Fruit fly (Drosophila melanogaster) whole organism, embryonic: ENCODE results near the gene velo.

Source experiments
- CG11247 ChIP-seq: fragments of 200-800 bp; sonication (Bioruptor generic); IDR thresholded peaks from 2 replicates; pipeline ENCODE4 v1.3.6; 2022; ENCODE audit warnings: missing biosample characterization, missing genetic modification characterization
- CG12299 ChIP-seq: fragments of 200-800 bp; sonication (Bioruptor generic); optimal IDR thresholded peaks from 2 replicates; lab custom pipeline; 2018; ENCODE audit warnings: missing biosample characterization, mild to moderate bottlenecking, missing genetic modification characterization
- CG13287 ChIP-seq: fragments of 200-800 bp; sonication (Bioruptor generic); IDR thresholded peaks from 2 replicates; pipeline ENCODE4 v1.3.6; 2022; ENCODE audit warnings: missing biosample characterization, missing genetic modification characterization; ENCODE audit not compliant: partially characterized antibody
- CG14050 ChIP-seq: fragments of 200-800 bp; sonication (Bioruptor generic); IDR thresholded peaks from 3 replicates; pipeline ENCODE4 v1.3.6; 2022; ENCODE audit warnings: missing biosample characterization, missing genetic modification characterization
- CG14441 ChIP-seq: fragments of 200-800 bp; sonication (Bioruptor generic); IDR thresholded peaks from 2 replicates; pipeline ENCODE4 v1.3.6; 2022; ENCODE audit warnings: missing biosample characterization, missing genetic modification characterization
- CG14710 ChIP-seq: fragments of 200-800 bp; sonication (Bioruptor generic); optimal IDR thresholded peaks from 3 replicates; lab custom pipeline; 2019; ENCODE audit warnings: missing biosample characterization, mild to moderate bottlenecking, missing genetic modification characterization, moderate library complexity
- CG15514 ChIP-seq: fragments of 200-800 bp; sonication (Bioruptor generic); optimal IDR thresholded peaks from 3 replicates; lab custom pipeline; 2017; ENCODE audit warnings: missing biosample characterization, missing genetic modification characterization, mild to moderate bottlenecking, moderate library complexity, missing genetic modification reagents
- CG17328 ChIP-seq: fragments of 200-800 bp; sonication (Bioruptor generic); IDR thresholded peaks from 2 replicates; pipeline ENCODE4 v1.3.6; 2022; ENCODE audit warnings: missing biosample characterization, missing genetic modification characterization
- CG17385 ChIP-seq: fragments of 200-800 bp; sonication (Bioruptor generic); optimal IDR thresholded peaks from 3 replicates; lab custom pipeline; 2018; ENCODE audit warnings: missing biosample characterization, mild to moderate bottlenecking, missing genetic modification characterization
- CG18011 ChIP-seq: fragments of 200-800 bp; sonication (Bioruptor generic); optimal IDR thresholded peaks from 2 replicates; lab custom pipeline; 2017; ENCODE audit warnings: missing biosample characterization, missing genetic modification characterization, mild to moderate bottlenecking, moderate library complexity, missing genotype
- CG18262 ChIP-seq: fragments of 200-800 bp; optimal IDR thresholded peaks from 3 replicates; lab custom pipeline; 2019; ENCODE audit warnings: missing biosample characterization, mild to moderate bottlenecking, missing genetic modification characterization, moderate library complexity
- CG2712 ChIP-seq: fragments of 200-800 bp; optimal IDR thresholded peaks from 3 replicates; lab custom pipeline; 2019; ENCODE audit warnings: missing biosample characterization, mild to moderate bottlenecking, missing genetic modification characterization, moderate library complexity
- CG2875 ChIP-seq: fragments of 200-800 bp; sonication (Bioruptor generic); optimal IDR thresholded peaks from 2 replicates; lab custom pipeline; 2017; ENCODE audit warnings: missing biosample characterization, mild to moderate bottlenecking, missing genetic modification characterization, missing genetic modification reagents
- CG34224 ChIP-seq: fragments of 200-800 bp; sonication (Bioruptor generic); IDR thresholded peaks from 3 replicates; pipeline ENCODE4 v1.3.6; 2022; ENCODE audit warnings: missing biosample characterization, missing genetic modification characterization; ENCODE audit not compliant: partially characterized antibody
- CG34422 ChIP-seq: fragments of 200-800 bp; sonication (Bioruptor generic); IDR thresholded peaks from 3 replicates; pipeline ENCODE4 v1.3.6; 2022; ENCODE audit warnings: missing biosample characterization, missing genetic modification characterization
- CG3838 ChIP-seq: fragments of 200-800 bp; sonication (Bioruptor generic); optimal IDR thresholded peaks from 3 replicates; lab custom pipeline; 2016; ENCODE audit warnings: missing biosample characterization, missing genetic modification characterization
- CG7372 ChIP-seq: fragments of 200-800 bp; sonication (Bioruptor generic); IDR thresholded peaks from 2 replicates; pipeline ENCODE4 v1.3.6; 2022; ENCODE audit warnings: missing biosample characterization, missing genetic modification characterization
- CG8281 ChIP-seq: fragments of 200-800 bp; sonication (Bioruptor generic); optimal IDR thresholded peaks from 2 replicates; lab custom pipeline; 2018; ENCODE audit warnings: missing biosample characterization, mild to moderate bottlenecking, missing genetic modification characterization, moderate library complexity
- CG9215 ChIP-seq: fragments of 200-800 bp; sonication (Bioruptor generic); IDR thresholded peaks from 2 replicates; pipeline ENCODE4 v1.3.6; 2022; ENCODE audit warnings: missing biosample characterization, missing genetic modification characterization
- CG9437 ChIP-seq: fragments of 200-800 bp; sonication (Bioruptor generic); optimal IDR thresholded peaks from 2 replicates; lab custom pipeline; 2018; ENCODE audit warnings: missing biosample characterization, mild to moderate bottlenecking, missing genetic modification characterization
- CHES-1-like ChIP-seq: fragments of 200-800 bp; sonication (Bioruptor generic); optimal IDR thresholded peaks from 2 replicates; lab custom pipeline; 2016; ENCODE audit warnings: missing biosample characterization, missing genetic modification characterization
- CTCF ChIP-seq: fragments of 200-800 bp; sonication (Bioruptor generic); optimal IDR thresholded peaks from 2 replicates; lab custom pipeline; 2017; ENCODE audit warnings: missing biosample characterization, mild to moderate bottlenecking, missing genetic modification characterization, moderate library complexity
- Dip3 ChIP-seq: fragments of 200-800 bp; sonication (Bioruptor generic); optimal IDR thresholded peaks from 3 replicates; lab custom pipeline; 2016; ENCODE audit warnings: missing biosample characterization, missing genetic modification characterization
- Doc3 ChIP-seq: fragments of 200-800 bp; sonication (Bioruptor generic); IDR thresholded peaks from 3 replicates; pipeline ENCODE4 v1.3.6; 2022; ENCODE audit warnings: missing biosample characterization, missing genetic modification characterization; ENCODE audit not compliant: partially characterized antibody
- H15 ChIP-seq: fragments of 200-800 bp; sonication (Bioruptor generic); IDR thresholded peaks from 3 replicates; pipeline ENCODE4 v1.3.6; 2022; ENCODE audit warnings: missing biosample characterization, missing genetic modification characterization
- HHEX ChIP-seq: fragments of 200-800 bp; sonication (Bioruptor generic); optimal IDR thresholded peaks from 3 replicates; lab custom pipeline; 2017; ENCODE audit warnings: missing biosample characterization, mild to moderate bottlenecking, missing genetic modification characterization, missing genetic modification reagents
- HmgZ ChIP-seq: fragments of 200-800 bp; sonication (Bioruptor generic); optimal IDR thresholded peaks from 2 replicates; lab custom pipeline; 2018; ENCODE audit warnings: missing biosample characterization, mild to moderate bottlenecking, missing genetic modification characterization
- Pdp1 ChIP-seq, 2 experiments: fragments of 200-800 bp; sonication (Bioruptor generic); optimal IDR thresholded peaks; 3 replicates each; lab custom pipeline; 2016; ENCODE audit warnings: missing biosample characterization in 2 of 2, missing genetic modification characterization in 2 of 2, mild to moderate bottlenecking in 1 of 2, moderate library complexity in 1 of 2
- Rfx ChIP-seq: fragments of 200-800 bp; sonication (Bioruptor generic); IDR thresholded peaks from 2 replicates; pipeline ENCODE4 v1.3.6; 2022; ENCODE audit warnings: missing biosample characterization, missing genetic modification characterization
- Side ChIP-seq: fragments of 200-800 bp; sonication (Bioruptor generic); optimal IDR thresholded peaks from 2 replicates; lab custom pipeline; 2016; ENCODE audit warnings: missing biosample characterization, missing genetic modification characterization
- Xbp1 ChIP-seq: fragments of 200-800 bp; sonication (Bioruptor generic); optimal IDR thresholded peaks from 3 replicates; lab custom pipeline; 2016; ENCODE audit warnings: missing biosample characterization, mild to moderate bottlenecking, missing genetic modification characterization
- Xrp1 ChIP-seq: fragments of 200-800 bp; sonication (Bioruptor generic); IDR thresholded peaks from 2 replicates; pipeline ENCODE4 v1.3.6; 2022; ENCODE audit warnings: missing biosample characterization, missing genetic modification characterization
- ato ChIP-seq: fragments of 200-800 bp; sonication (Bioruptor generic); IDR thresholded peaks from 2 replicates; pipeline ENCODE4 v1.3.6; 2022; ENCODE audit warnings: missing biosample characterization, missing genetic modification characterization; ENCODE audit not compliant: partially characterized antibody
- chinmo ChIP-seq: fragments of 200-800 bp; sonication (Bioruptor generic); IDR thresholded peaks from 4 replicates; pipeline ENCODE4 v1.3.6; 2022; ENCODE audit warnings: missing biosample characterization, missing genetic modification characterization; ENCODE audit not compliant: partially characterized antibody
- croc ChIP-seq: fragments of 200-800 bp; sonication (Bioruptor generic); conservative IDR thresholded peaks from 3 replicates; pipeline ENCODE4 v1.3.6; 2022; ENCODE audit warnings: missing biosample characterization, missing genetic modification characterization
- dysf ChIP-seq: fragments of 200-800 bp; sonication (Bioruptor generic); IDR thresholded peaks from 3 replicates; pipeline ENCODE4 v1.3.6; 2022; ENCODE audit warnings: missing biosample characterization, missing genetic modification characterization
- grau ChIP-seq: fragments of 200-800 bp; optimal IDR thresholded peaks from 3 replicates; lab custom pipeline; 2019; ENCODE audit warnings: missing biosample characterization, mild to moderate bottlenecking, missing genetic modification characterization, moderate library complexity
- her ChIP-seq: fragments of 200-800 bp; sonication (Bioruptor generic); optimal IDR thresholded peaks from 2 replicates; lab custom pipeline; 2016; ENCODE audit warnings: missing biosample characterization, missing genetic modification characterization
- hkb ChIP-seq, 2 experiments: fragments of 200-800 bp in 1 of 2; fragments of >200 bp in 1 of 2; sonication (Bioruptor generic) in 1 of 2; IDR thresholded peaks in 1 of 2; optimal IDR thresholded peaks in 1 of 2; 2 replicates each; pipeline versions ENCODE4 v1.3.6 to Lab custom; 2017 to 2022; ENCODE audit warnings: missing biosample characterization in 1 of 2, missing genetic modification characterization in 1 of 2
- knrl ChIP-seq: fragments of 200-800 bp; sonication (Bioruptor generic); IDR thresholded peaks from 3 replicates; pipeline ENCODE4 v1.3.6; 2022; ENCODE audit warnings: missing biosample characterization, missing genetic modification characterization; ENCODE audit not compliant: partially characterized antibody
- lilli ChIP-seq: fragments of 200-800 bp; sonication (Bioruptor generic); optimal IDR thresholded peaks from 3 replicates; lab custom pipeline; 2016; ENCODE audit warnings: missing biosample characterization, missing genetic modification characterization
- pan ChIP-seq, 4 experiments: fragments of >200 bp in 3 of 4; fragments of 200-800 bp in 1 of 4; sonication (Bioruptor generic) in 1 of 4; optimal IDR thresholded peaks in 3 of 4; IDR thresholded peaks in 1 of 4; 2 replicates each; pipeline versions ENCODE4 v1.3.6 to Lab custom; 2017 to 2022; ENCODE audit warnings: missing biosample characterization in 2 of 4, missing genetic modification characterization in 2 of 4, mixed read lengths in 1 of 4
- pfk ChIP-seq: fragments of 200-800 bp; sonication (Bioruptor generic); optimal IDR thresholded peaks from 2 replicates; lab custom pipeline; 2018; ENCODE audit warnings: missing biosample characterization, mild to moderate bottlenecking, missing genetic modification characterization, moderate library complexity
- scrt ChIP-seq: fragments of 200-800 bp; sonication (Bioruptor generic); optimal IDR thresholded peaks from 2 replicates; lab custom pipeline; 2018; ENCODE audit warnings: missing biosample characterization, mild to moderate bottlenecking, missing genetic modification characterization, moderate library complexity
- sug ChIP-seq: fragments of 200-800 bp; optimal IDR thresholded peaks from 2 replicates; lab custom pipeline; 2019; ENCODE audit warnings: missing biosample characterization, mild to moderate bottlenecking, missing genetic modification characterization, moderate library complexity
- vvl ChIP-seq: fragments of 200-800 bp; sonication (Bioruptor generic); IDR thresholded peaks from 2 replicates; pipeline ENCODE4 v1.3.6; 2022; ENCODE audit warnings: missing biosample characterization, missing genetic modification characterization

The velo gene

DNA sequence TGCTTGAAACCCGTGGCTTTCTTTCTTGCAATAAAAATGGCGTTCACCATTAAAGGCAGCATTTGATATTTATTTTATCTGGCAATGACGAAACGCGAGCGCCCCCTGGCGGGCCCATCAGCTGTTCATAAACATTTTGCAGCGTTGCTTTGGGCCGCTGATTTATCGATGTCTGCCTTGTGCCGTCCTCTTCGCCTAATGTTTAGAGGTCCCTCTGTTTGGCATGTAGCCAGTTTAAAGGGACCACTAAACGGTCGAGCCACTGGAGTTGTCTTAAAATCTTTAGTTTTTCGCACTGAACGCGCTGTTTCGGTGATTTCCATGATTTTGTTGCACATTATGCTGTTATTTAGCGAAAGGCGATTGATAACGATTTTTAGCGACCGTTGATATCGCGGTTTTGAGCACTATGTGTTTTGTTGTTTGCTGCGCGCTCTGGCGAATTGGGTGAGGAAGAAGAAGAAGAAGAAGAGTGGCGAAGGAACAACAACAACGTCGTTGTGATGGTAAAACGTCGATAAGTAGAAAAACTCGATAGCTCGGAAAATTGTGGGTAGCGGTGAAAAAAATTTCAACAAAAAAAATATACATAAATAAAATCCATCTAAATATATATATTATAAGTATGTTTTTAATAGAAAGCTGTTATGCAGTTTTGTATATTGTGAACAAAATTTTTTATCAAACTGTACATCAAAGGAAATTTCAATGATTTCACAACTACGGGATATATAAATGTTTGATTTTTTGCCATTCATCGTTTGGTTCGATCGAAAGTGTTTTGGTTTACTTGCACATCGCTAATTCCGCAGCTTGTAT, at the start of gene velo, which contains the start of gene Sbds (continued):
- TF ChIP-seq lilli (GFP tag; lab: Kevin White, UChicago) (peak; percentile 17), CG12299 (tag; lab: Kevin White, UChicago) (peak; percentile 22), CG17385 (GFP tag; lab: Kevin White, UChicago) (peak; percentile 98), ato (GFP tag; lab: Robert Waterston, UW) (0 out of 2 replicates have a peak, but pooled peaks have one; percentile 22), HHEX (GFP tag; lab: Kevin White, UChicago) (peak; percentile 5), CG14710 (tag; lab: Kevin White, UChicago) (peak; percentile 43), CG9437 (peak; percentile 14), knrl (GFP tag; lab: Robert Waterston, UW) (peak; percentile 82), dysf (GFP tag; lab: Robert Waterston, UW) (0 out of 3 replicates have a peak, but pooled peaks have one; percentile 30), Xbp1 (GFP tag; lab: Kevin White, UChicago) (peak; percentile 52), CG17328 (GFP tag; lab: Robert Waterston, UW) (peak; percentile 22; the same call in 1 of the 2 replicates), croc (GFP tag; lab: Robert Waterston, UW) (no peak), scrt (GFP tag; lab: Kevin White, UChicago) (peak; percentile 23), CG14441 (GFP tag; lab: Robert Waterston, UW) (0 out of 2 replicates have a peak, but pooled peaks have one; percentile 14), CTCF (GFP tag; lab: Kevin White, UChicago) (peak; percentile 96), her (peak; percentile 16), CG3838 (no peak), CG11247 (GFP tag; lab: Robert Waterston, UW) (peak; percentile 36), vvl (peak; percentile 80), CG8281 (no peak), CG7372 (peak; percentile 42; the same call in 1 of the 2 replicates), sug (tag; lab: Kevin White, UChicago) (peak; percentile 62), CG34422 (GFP tag; lab: Robert Waterston, UW) (peak; percentile 83), CG13287 (GFP tag; lab: Robert Waterston, UW) (peak; percentile 78), Dip3 (GFP tag; lab: Kevin White, UChicago) (peak; percentile 19), CG14050 (GFP tag; lab: Robert Waterston, UW) (no peak), hkb (optimal IDR thresholded peaks at IDR 0.05; lab: Kevin White, UChicago) (no peak), hkb (GFP tag; IDR thresholded peaks at IDR 0.05; lab: Robert Waterston, UW) (peak; percentile 45), CG15514 (peak; percentile 58), H15 (GFP tag; lab: Robert Waterston, UW) (0 out of 3 replicates have a peak, but pooled peaks have one; percentile 12), pfk (peak; percentile 13), Rfx (peak; percentile 70), Pdp1 (GFP tag; optimal IDR thresholded peaks at IDR 0.05; lab: Kevin White, UChicago) (peak; percentile 6 to 41), CHES-1-like (GFP tag; lab: Kevin White, UChicago) (peak; percentile 75), CG2712 (peak; percentile 62), Side (GFP tag; lab: Kevin White, UChicago) (peak; percentile 29), CG2875 (GFP tag; lab: Kevin White, UChicago) (no peak), CG18011 (GFP tag; lab: Kevin White, UChicago) (no peak), CG9215 (GFP tag; lab: Robert Waterston, UW) (peak; percentile 100), HmgZ (tag; lab: Kevin White, UChicago) (peak; percentile 69), grau (tag; lab: Kevin White, UChicago) (peak; percentile 60), Doc3 (GFP tag; lab: Robert Waterston, UW) (peak; percentile 71), chinmo (0 out of 4 replicates have a peak, but pooled peaks have one; percentile 65), CG34224 (peak; percentile 65), CG18262 (tag; lab: Kevin White, UChicago) (peak; percentile 50), Xrp1 (GFP tag; lab: Robert Waterston, UW) (peak; percentile 40; the same call in 1 of the 2 replicates), pan (optimal IDR thresholded peaks at IDR 0.05; lab: Kevin White, UChicago) (no peak), pan (GFP tag; optimal IDR thresholded peaks at IDR 0.05 in 1 of 2, IDR thresholded peaks at IDR 0.05 in 1 of 2) (peak in 1 of 2 experiments; percentile 22)
